Worm (Caenorhabditis elegans) whole organism, midembryonic: Measurements from ENCODE around the gene gur-4.

Source experiments
- T22C8.4 ChIP-seq: fragments of 200-800 bp; sonication (Bioruptor generic); IDR thresholded peaks from 2 replicates; pipeline ENCODE4 v1.3.6; 2022; ENCODE audit warnings: missing genetic modification characterization, missing compliant biosample characterization
- cog-1 ChIP-seq: sonication (generic microtip); optimal IDR thresholded peaks from 2 replicates; lab custom pipeline; 2016; ENCODE audit warnings: missing genetic modification characterization, missing compliant biosample characterization
- flt-1 ChIP-seq: fragments of 200-800 bp; sonication (Bioruptor generic); IDR thresholded peaks from 2 replicates; pipeline ENCODE4 v1.3.6; 2022; ENCODE audit warnings: missing genetic modification characterization, missing compliant biosample characterization
- klf-2 ChIP-seq: fragments of 200-800 bp; sonication (Bioruptor generic); conservative IDR thresholded peaks from 2 replicates; pipeline ENCODE4 v1.3.6; 2022; ENCODE audit warnings: missing genetic modification reagents, missing genetic modification characterization, missing compliant biosample characterization
- med-1 ChIP-seq: sonication (generic microtip); optimal IDR thresholded peaks from 2 replicates; lab custom pipeline; 2017; ENCODE audit warnings: missing genetic modification characterization, mild to moderate bottlenecking, missing compliant biosample characterization, antibody characterized with exemption, missing genetic modification reagents; ENCODE audit not compliant: insufficient read depth
- ref-1 ChIP-seq: fragments of 200-800 bp; sonication (Bioruptor generic); conservative IDR thresholded peaks from 2 replicates; pipeline ENCODE4 v1.3.6; 2022; ENCODE audit warnings: missing genetic modification reagents, missing genetic modification characterization, missing compliant biosample characterization
- tab-1 ChIP-seq: fragments of 200-800 bp; sonication (Bioruptor generic); IDR thresholded peaks from 2 replicates; pipeline ENCODE4 v1.3.6; 2022; ENCODE audit warnings: missing genetic modification characterization, missing compliant biosample characterization
- ztf-23 ChIP-seq: fragments of 200-800 bp; sonication (Bioruptor generic); IDR thresholded peaks from 2 replicates; pipeline ENCODE4 v1.3.6; 2022; ENCODE audit warnings: missing genetic modification reagents, missing genetic modification characterization, missing compliant biosample characterization
- ztf-29 ChIP-seq: fragments of 200-800 bp; sonication (Bioruptor generic); IDR thresholded peaks from 2 replicates; pipeline ENCODE4 v1.3.6; 2022; ENCODE audit warnings: missing genetic modification reagents, missing genetic modification characterization, missing compliant biosample characterization

gur-4 gene

DNA sequence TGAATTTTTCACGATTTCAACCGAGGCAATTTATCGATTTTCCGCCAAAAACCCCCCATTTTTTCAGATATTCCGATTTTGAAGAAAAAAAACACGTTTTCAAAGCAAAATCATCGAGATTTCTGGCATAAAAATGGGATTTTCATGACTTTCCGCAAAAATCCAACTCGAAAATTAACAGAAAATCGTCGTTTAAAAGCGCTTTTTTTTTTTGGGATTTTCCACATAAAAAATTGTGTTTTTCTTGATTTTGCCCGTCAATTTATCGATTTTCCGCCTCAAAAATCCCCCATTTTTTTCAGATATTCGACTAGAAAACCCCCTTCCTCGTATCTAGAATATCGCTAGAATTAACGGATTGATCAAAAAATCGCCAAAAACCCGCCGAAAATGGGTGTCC is 36.0 kb upstream of the gur-4 start, which contains the start of gene xrn-1:
xrn-1 (plus strand) TSS at position 301 of the 400 bp plus-strand sequence.
- TF ChIP-seq flt-1 (GFP tag; lab: Robert Waterston, UW) (no peak), ref-1 (no peak), ztf-23 (GFP tag; lab: Robert Waterston, UW) (no peak), T22C8.4 (no peak), ztf-29 (GFP tag; lab: Robert Waterston, UW) (no peak), cog-1 (tag; lab: Kevin White, UChicago) (no peak), klf-2 (GFP tag; lab: Robert Waterston, UW) (no peak), tab-1 (GFP tag; lab: Robert Waterston, UW) (no peak), med-1 (GFP tag; lab: Kevin White, UChicago) (no peak)

ce11 chrII:14074825-14075224 is 29.7 kb upstream of the gur-4 start:
- TF ChIP-seq klf-2 (GFP tag; lab: Robert Waterston, UW) (no peak), ztf-29 (GFP tag; lab: Robert Waterston, UW) (no peak), cog-1 (tag; lab: Kevin White, UChicago) (no peak), tab-1 (GFP tag; lab: Robert Waterston, UW) (no peak), ztf-23 (GFP tag; lab: Robert Waterston, UW) (no peak), ref-1 (no peak), med-1 (GFP tag; lab: Kevin White, UChicago) (no peak), T22C8.4 (no peak), flt-1 (GFP tag; lab: Robert Waterston, UW) (no peak)

DNA sequence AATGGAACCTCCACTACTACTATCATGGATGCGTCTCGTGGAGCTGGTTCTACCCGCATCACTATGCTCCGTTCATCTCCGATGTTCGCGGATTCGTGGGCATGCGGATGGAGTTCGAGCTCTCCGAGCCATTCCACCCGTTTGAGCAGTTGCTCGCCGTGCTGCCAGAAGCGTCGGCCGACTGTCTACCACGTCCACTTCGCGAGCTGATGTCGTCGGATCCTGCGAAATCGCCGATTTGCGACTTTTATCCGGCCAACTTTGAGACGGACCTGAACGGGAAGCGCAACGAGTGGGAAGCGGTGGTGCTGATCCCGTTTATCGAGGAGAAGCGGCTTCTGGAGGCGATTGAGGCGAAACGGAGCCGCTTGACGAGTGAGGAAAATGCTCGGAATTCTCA is 26.7 kb upstream of the gur-4 start:
- TF ChIP-seq ztf-29 (GFP tag; lab: Robert Waterston, UW) = no peak

DNA sequence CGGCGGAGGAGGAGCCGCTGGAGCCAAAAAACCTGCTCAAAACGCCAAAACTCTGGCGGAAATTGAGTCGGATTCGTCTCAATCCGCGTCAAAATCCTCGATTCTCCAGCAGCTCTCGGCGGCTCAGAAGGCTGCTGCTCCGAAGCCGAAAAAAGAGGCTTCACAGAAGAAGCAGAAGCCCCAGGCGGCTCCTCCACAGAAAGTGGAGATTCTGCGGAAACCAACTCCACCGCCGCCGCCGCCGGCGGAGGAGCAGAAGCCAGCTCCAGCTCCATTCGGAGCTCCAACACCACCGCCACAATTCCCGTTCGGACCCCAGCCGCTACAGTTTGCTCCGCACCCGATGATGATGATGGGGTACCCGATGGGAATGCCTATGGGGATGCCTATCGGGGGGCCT is 17.6 kb upstream of the gur-4 start:
- TF ChIP-seq cog-1 (tag; lab: Kevin White, UChicago) (no peak), T22C8.4 (no peak), med-1 (GFP tag; lab: Kevin White, UChicago) (no peak), klf-2 (GFP tag; lab: Robert Waterston, UW) (no peak), flt-1 (GFP tag; lab: Robert Waterston, UW) (no peak), ref-1 (no peak), ztf-29 (GFP tag; lab: Robert Waterston, UW) (no peak), ztf-23 (GFP tag; lab: Robert Waterston, UW) (no peak)

ce11 chrII:14089796-14090372 is 14.7 kb upstream of the gur-4 start:
- no peak for TF ChIP-seq T22C8.4
- no peak for TF ChIP-seq cog-1 (tag; lab: Kevin White, UChicago)
- no peak for TF ChIP-seq med-1 (GFP tag; lab: Kevin White, UChicago)
- no peak for TF ChIP-seq klf-2 (GFP tag; lab: Robert Waterston, UW)
- no peak for TF ChIP-seq ztf-29 (GFP tag; lab: Robert Waterston, UW)
- TF ChIP-seq tab-1 (GFP tag; lab: Robert Waterston, UW) = no peak
- TF ChIP-seq flt-1 (GFP tag; lab: Robert Waterston, UW) = no peak
- no peak for TF ChIP-seq ztf-23 (GFP tag; lab: Robert Waterston, UW)

- TF ChIP-seq flt-1 (GFP tag; lab: Robert Waterston, UW) (no peak), ztf-29 (GFP tag; lab: Robert Waterston, UW) (no peak), klf-2 (GFP tag; lab: Robert Waterston, UW) (no peak), cog-1 (tag; lab: Kevin White, UChicago) (no peak), tab-1 (GFP tag; lab: Robert Waterston, UW) (no peak), T22C8.4 (no peak), med-1 (GFP tag; lab: Kevin White, UChicago) (no peak), ztf-23 (GFP tag; lab: Robert Waterston, UW) (no peak), ref-1 (no peak)
These were observed 13.4 kb upstream of the gur-4 start for ce11 chrII:14091182-14091581.

DNA sequence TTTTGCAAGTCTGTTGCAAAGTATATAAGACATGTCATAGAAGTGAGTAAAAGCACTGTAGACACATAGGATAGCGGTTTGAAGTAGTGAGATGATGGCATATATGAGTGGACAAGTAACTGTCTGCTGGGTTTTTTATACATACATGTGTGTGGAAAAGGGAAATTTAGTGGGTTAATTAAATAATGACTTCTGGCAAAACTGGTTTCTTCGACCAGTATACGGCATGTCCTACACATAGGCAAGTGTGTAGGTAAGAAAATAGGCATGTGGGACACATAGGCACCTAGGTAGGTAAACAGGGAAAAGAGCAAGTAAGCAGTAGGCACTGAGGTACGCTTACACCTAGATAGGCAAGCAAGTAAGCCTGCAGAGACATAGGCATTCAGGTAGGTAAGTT is 10.0 kb upstream of the gur-4 start, which contains the start of gene col-87:
col-87 (minus strand) TSS at position 101 of the 400 bp plus-strand sequence.
- TF ChIP-seq cog-1 (tag; lab: Kevin White, UChicago) (no peak), ztf-29 (GFP tag; lab: Robert Waterston, UW) (no peak), flt-1 (GFP tag; lab: Robert Waterston, UW) (no peak), med-1 (GFP tag; lab: Kevin White, UChicago) (no peak), tab-1 (GFP tag; lab: Robert Waterston, UW) (no peak), ref-1 (no peak), T22C8.4 (no peak), ztf-23 (GFP tag; lab: Robert Waterston, UW) (no peak), klf-2 (GFP tag; lab: Robert Waterston, UW) (no peak)

DNA sequence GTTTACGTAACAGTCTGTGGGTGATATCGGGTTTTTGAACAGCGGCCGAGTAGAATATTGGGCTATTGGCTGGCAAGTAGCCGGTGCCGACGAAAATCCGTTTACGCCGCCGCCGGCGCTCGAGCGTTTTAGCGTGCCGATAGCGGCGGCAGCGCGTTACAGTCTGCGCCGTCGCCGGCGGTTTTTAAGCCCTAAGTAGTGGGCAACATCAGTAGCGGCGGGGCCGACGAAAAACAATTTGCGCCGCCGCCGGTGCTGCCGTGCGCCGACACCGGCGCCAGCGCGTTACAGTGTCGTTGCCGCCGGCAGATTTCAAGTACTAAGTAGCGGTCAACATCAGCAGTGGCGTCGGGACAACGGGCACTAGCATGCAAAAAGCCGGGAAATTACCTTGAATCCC is 8.7 kb upstream of the gur-4 start:
- no peak for TF ChIP-seq med-1 (GFP tag; lab: Kevin White, UChicago)
- TF ChIP-seq ref-1 = no peak
- no peak for TF ChIP-seq ztf-23 (GFP tag; lab: Robert Waterston, UW)

ce11 chrII:14096814-14097213 is 7.8 kb upstream of the gur-4 start:
- TF ChIP-seq ztf-23 (GFP tag; lab: Robert Waterston, UW) (peak; percentile 3; the same call in 1 of the 2 replicates), tab-1 (GFP tag; lab: Robert Waterston, UW) (no peak), flt-1 (GFP tag; lab: Robert Waterston, UW) (0 out of 2 replicates have a peak, but pooled peaks have one; percentile 7), klf-2 (GFP tag; lab: Robert Waterston, UW) (no peak)

DNA sequence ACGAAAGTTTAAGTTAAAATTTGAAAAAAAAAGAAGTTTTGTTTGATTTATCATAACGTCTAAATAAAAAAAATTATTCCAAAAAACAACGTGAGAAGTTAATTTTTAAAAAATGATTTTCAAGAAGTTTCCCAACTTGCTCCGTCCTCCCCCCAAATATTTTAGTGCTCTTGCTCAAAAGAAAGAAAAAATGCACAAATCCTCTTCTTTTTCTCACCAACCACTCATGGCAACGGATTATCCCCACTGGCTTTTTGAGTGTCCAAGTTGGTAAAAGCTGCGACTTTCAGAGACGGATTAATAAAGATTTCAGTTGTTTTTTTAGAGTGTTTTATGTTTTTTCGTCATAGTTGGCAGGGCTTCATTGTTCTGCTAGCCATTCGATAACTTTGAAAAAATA is 7.1 kb upstream of the gur-4 start, which contains the start of gene Y39G8C.2:
Y39G8C.2 (minus strand) TSS at position 101 of the 400 bp plus-strand sequence.
- no peak for TF ChIP-seq med-1 (GFP tag; lab: Kevin White, UChicago)
